Worm (Caenorhabditis elegans) whole organism, mixed stage, embryonic: Measurements from ENCODE around the gene C23G10.2.

Source experiments
- M03D4.4 ChIP-seq: sonication (generic microtip); optimal IDR thresholded peaks from 2 replicates; lab custom pipeline; 2017; ENCODE audit warnings: mild to moderate bottlenecking, missing genetic modification characterization, missing compliant biosample characterization
- bed-3 ChIP-seq: fragments of 200-800 bp; sonication (Bioruptor generic); optimal IDR thresholded peaks from 3 replicates; lab custom pipeline; 2018; ENCODE audit warnings: mild to moderate bottlenecking, missing genetic modification characterization, moderate library complexity, missing compliant biosample characterization
- blmp-1 ChIP-seq: fragments of 150-350 bp; optimal IDR thresholded peaks from 2 replicates; lab custom pipeline; 2014; ENCODE audit warnings: missing biosample characterization, missing genetic modification characterization
- ceh-39 ChIP-seq: fragments of 150-350 bp; optimal IDR thresholded peaks from 2 replicates; lab custom pipeline; 2014; ENCODE audit warnings: missing biosample characterization, missing genetic modification characterization
- ceh-43 ChIP-seq: fragments of 200-800 bp; sonication (Bioruptor generic); optimal IDR thresholded peaks from 2 replicates; lab custom pipeline; 2018; ENCODE audit warnings: mild to moderate bottlenecking, missing genetic modification characterization, moderate library complexity, missing compliant biosample characterization
- ceh-83 ChIP-seq: fragments of 200-800 bp; sonication (Bioruptor generic); optimal IDR thresholded peaks from 2 replicates; lab custom pipeline; 2018; ENCODE audit warnings: mild to moderate bottlenecking, missing genetic modification characterization, missing compliant biosample characterization
- ces-1 ChIP-seq: fragments of 150-350 bp; optimal IDR thresholded peaks from 2 replicates; lab custom pipeline; 2014; ENCODE audit warnings: missing biosample characterization, missing genetic modification reagents, missing genetic modification characterization
- cnd-1 ChIP-seq: fragments of 200-800 bp; sonication (Bioruptor generic); optimal IDR thresholded peaks from 2 replicates; lab custom pipeline; 2018; ENCODE audit warnings: mild to moderate bottlenecking, missing genetic modification characterization, missing compliant biosample characterization
- drap-1 ChIP-seq: fragments of 200-800 bp; sonication (Bioruptor generic); optimal IDR thresholded peaks from 3 replicates; lab custom pipeline; 2018; ENCODE audit warnings: mild to moderate bottlenecking, missing genetic modification characterization, missing compliant biosample characterization
- elt-1 ChIP-seq: sonication (generic microtip); optimal IDR thresholded peaks from 2 replicates; lab custom pipeline; 2017; ENCODE audit warnings: missing genetic modification characterization, mild to moderate bottlenecking, missing compliant biosample characterization, antibody characterized with exemption, moderate library complexity, borderline replicate concordance; ENCODE audit not compliant: insufficient read depth
- elt-3 ChIP-seq: fragments of 150-350 bp; optimal IDR thresholded peaks from 2 replicates; lab custom pipeline; 2014; ENCODE audit warnings: missing biosample characterization, missing genetic modification characterization
- hlh-1 ChIP-seq: fragments of 150-350 bp; optimal IDR thresholded peaks from 2 replicates; lab custom pipeline; 2014; ENCODE audit warnings: missing biosample characterization, missing genetic modification reagents, missing genetic modification characterization
- lin-13 ChIP-seq: fragments of 150-350 bp; optimal IDR thresholded peaks from 2 replicates; lab custom pipeline; 2014; ENCODE audit warnings: missing biosample characterization, missing genetic modification characterization
- lin-32 ChIP-seq: fragments of 200-800 bp; sonication (Bioruptor generic); optimal IDR thresholded peaks from 2 replicates; lab custom pipeline; 2018; ENCODE audit warnings: mild to moderate bottlenecking, missing genetic modification characterization, missing compliant biosample characterization
- lsy-2 ChIP-seq: fragments of 150-350 bp; optimal IDR thresholded peaks from 2 replicates; lab custom pipeline; 2014; ENCODE audit warnings: missing biosample characterization, missing genetic modification characterization
- mab-5 ChIP-seq: fragments of 150-350 bp; optimal IDR thresholded peaks from 2 replicates; lab custom pipeline; 2014; ENCODE audit warnings: missing biosample characterization, missing genetic modification characterization
- mep-1 ChIP-seq: fragments of 150-350 bp; optimal IDR thresholded peaks from 2 replicates; lab custom pipeline; 2017; ENCODE audit warnings: missing biosample characterization, missing genetic modification reagents, missing genetic modification characterization, inconsistent platforms
- mls-2 ChIP-seq: sonication (generic microtip); optimal IDR thresholded peaks from 2 replicates; lab custom pipeline; 2016; ENCODE audit warnings: mild to moderate bottlenecking, missing genetic modification characterization, moderate library complexity, missing compliant biosample characterization
- nhr-12 ChIP-seq: fragments of 150-350 bp; optimal IDR thresholded peaks from 2 replicates; lab custom pipeline; 2014; ENCODE audit warnings: missing biosample characterization, missing genetic modification characterization
- nhr-2 ChIP-seq: fragments of 150-350 bp; optimal IDR thresholded peaks from 2 replicates; lab custom pipeline; 2014; ENCODE audit warnings: missing biosample characterization, missing genetic modification characterization
- nhr-28 ChIP-seq: fragments of 150-350 bp; optimal IDR thresholded peaks from 2 replicates; lab custom pipeline; 2014; ENCODE audit warnings: missing biosample characterization, missing genetic modification characterization
- nhr-76 ChIP-seq: sonication (generic microtip); optimal IDR thresholded peaks from 2 replicates; lab custom pipeline; 2017; ENCODE audit warnings: missing biosample characterization, missing genetic modification characterization
- pha-4 ChIP-seq: fragments of 150-350 bp; optimal IDR thresholded peaks from 2 replicates; lab custom pipeline; 2018; ENCODE audit warnings: missing biosample characterization, missing genetic modification reagents, missing genetic modification characterization
- sem-2 ChIP-seq: fragments of 200-800 bp; sonication (Bioruptor generic); optimal IDR thresholded peaks from 2 replicates; lab custom pipeline; 2018; ENCODE audit warnings: mild to moderate bottlenecking, missing genetic modification characterization, missing compliant biosample characterization
- sptf-1 ChIP-seq: sonication (generic microtip); optimal IDR thresholded peaks from 2 replicates; lab custom pipeline; 2017; ENCODE audit warnings: mild to moderate bottlenecking, missing genetic modification characterization, moderate library complexity, missing compliant biosample characterization
- tbx-8 ChIP-seq: fragments of 200-800 bp; sonication (Bioruptor generic); optimal IDR thresholded peaks from 2 replicates; lab custom pipeline; 2018; ENCODE audit warnings: mild to moderate bottlenecking, missing genetic modification characterization, moderate library complexity, missing compliant biosample characterization
- unc-120 ChIP-seq: sonication (generic microtip); optimal IDR thresholded peaks from 2 replicates; lab custom pipeline; 2017; ENCODE audit warnings: missing genetic modification characterization, missing compliant biosample characterization; ENCODE audit not compliant: poor library complexity, severe bottlenecking
- unc-39 ChIP-seq: fragments of 150-350 bp; optimal IDR thresholded peaks from 2 replicates; lab custom pipeline; 2014; ENCODE audit warnings: missing biosample characterization, missing genetic modification characterization
- unc-62 ChIP-seq: fragments of 150-350 bp; optimal IDR thresholded peaks from 2 replicates; lab custom pipeline; 2014; ENCODE audit warnings: missing biosample characterization, missing genetic modification reagents, missing genetic modification characterization
- zip-8 ChIP-seq: fragments of 150-350 bp; optimal IDR thresholded peaks from 2 replicates; lab custom pipeline; 2014; ENCODE audit warnings: missing biosample characterization, missing genetic modification characterization
- ztf-11 ChIP-seq: fragments of 150-350 bp; optimal IDR thresholded peaks from 2 replicates; lab custom pipeline; 2014; ENCODE audit warnings: missing biosample characterization, missing genetic modification characterization

C23G10.2 gene

DNA sequence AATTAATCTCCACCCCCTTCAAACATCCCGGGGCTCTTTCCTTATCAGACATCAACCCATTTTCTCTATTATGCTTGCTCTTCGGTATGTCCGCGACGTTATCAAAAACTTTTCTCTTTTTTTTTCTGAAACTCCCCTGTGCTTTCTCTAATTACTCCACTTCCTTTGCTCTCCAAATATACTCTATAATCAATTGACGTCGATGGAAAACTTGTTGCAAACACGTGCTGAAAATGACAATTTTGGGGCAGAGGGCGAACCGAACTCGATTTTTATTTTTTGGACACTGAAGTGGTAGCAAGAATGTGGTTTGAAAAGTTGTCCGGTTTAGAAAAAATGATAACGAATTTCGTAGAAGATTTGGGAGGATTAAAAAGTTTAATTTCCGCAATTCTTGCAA lies 28.8 kb upstream of the C23G10.2 start:
- no peak for TF ChIP-seq zip-8 (tag; lab: Kevin White, UChicago)
- TF ChIP-seq ceh-83: no peak
- no peak for TF ChIP-seq lin-32 (GFP tag; lab: Kevin White, UChicago)
- TF ChIP-seq, all 35 proteins: peak for 0

ce11 chrIII:6180294-6180693 lies 27.6 kb upstream of the C23G10.2 start:
- TF ChIP-seq ces-1 (GFP tag; lab: Kevin White, UChicago) (no peak), drap-1 (GFP tag; lab: Kevin White, UChicago) (no peak), unc-62 (GFP tag; lab: Kevin White, UChicago) (no peak), blmp-1 (no peak), mls-2 (tag; lab: Kevin White, UChicago) (no peak), nhr-12 (tag; lab: Kevin White, UChicago) (no peak), cnd-1 (tag; lab: Kevin White, UChicago) (no peak), ceh-43 (GFP tag; lab: Kevin White, UChicago) (no peak), nhr-28 (tag; lab: Kevin White, UChicago) (no peak), nhr-76 (no peak), lsy-2 (tag; lab: Kevin White, UChicago) (no peak), elt-3 (tag; lab: Kevin White, UChicago) (no peak), sem-2 (GFP tag; lab: Kevin White, UChicago) (no peak), zip-8 (tag; lab: Kevin White, UChicago) (no peak), ceh-83 (no peak), lin-32 (GFP tag; lab: Kevin White, UChicago) (no peak), tbx-8 (no peak), ceh-39 (tag; lab: Kevin White, UChicago) (no peak), mab-5 (tag; lab: Kevin White, UChicago) (no peak)
- TF ChIP-seq, all 35 proteins: peak for 0

- no peak for TF ChIP-seq unc-120 (tag; lab: Kevin White, UChicago)
- no peak for TF ChIP-seq elt-1 (tag; lab: Kevin White, UChicago)
- no peak for TF ChIP-seq unc-62 (GFP tag; lab: Kevin White, UChicago)
- TF ChIP-seq pha-4 (tag; lab: Kevin White, UChicago): no peak
- no peak for TF ChIP-seq ceh-43 (GFP tag; lab: Kevin White, UChicago)
- TF ChIP-seq lin-32 (GFP tag; lab: Kevin White, UChicago): no peak
- no peak for TF ChIP-seq ztf-11 (tag; lab: Kevin White, UChicago)
- no peak for TF ChIP-seq nhr-76
- TF ChIP-seq sptf-1 (tag; lab: Kevin White, UChicago): no peak
- no peak for TF ChIP-seq M03D4.4 (tag; lab: Kevin White, UChicago)
- TF ChIP-seq, all 35 proteins: peak for 0
Observed at ce11 chrIII:6183118-6183517, 24.7 kb upstream of the C23G10.2 start, which contains the start of gene nas-28. TSS of gene nas-28 (minus strand) at chrIII:6183218.

DNA sequence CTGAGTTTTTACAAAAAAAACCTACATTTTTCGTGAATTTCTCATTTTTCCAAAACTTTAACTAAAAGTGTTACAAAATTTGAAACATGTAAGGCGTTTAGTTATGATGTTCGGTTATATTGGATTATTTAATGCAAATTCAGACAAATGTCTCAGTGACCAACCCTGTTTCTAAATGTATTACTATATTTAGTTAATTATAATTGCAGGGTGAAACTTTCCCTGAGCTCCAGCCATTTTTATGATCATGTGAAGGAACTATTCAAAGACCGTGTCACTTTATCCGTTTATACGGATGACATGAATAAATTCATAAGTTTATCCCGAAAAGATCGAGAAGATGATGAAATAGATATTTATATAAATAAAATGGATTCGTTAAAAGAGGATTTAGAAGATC lies 17.1 kb upstream of the C23G10.2 start, which contains the start of gene C23G10.5:
TSS of gene C23G10.5 (plus strand) at position 301 of the 400 bp plus-strand sequence.
- TF ChIP-seq tbx-8 (no peak), elt-1 (tag; lab: Kevin White, UChicago) (peak; percentile 48)

DNA sequence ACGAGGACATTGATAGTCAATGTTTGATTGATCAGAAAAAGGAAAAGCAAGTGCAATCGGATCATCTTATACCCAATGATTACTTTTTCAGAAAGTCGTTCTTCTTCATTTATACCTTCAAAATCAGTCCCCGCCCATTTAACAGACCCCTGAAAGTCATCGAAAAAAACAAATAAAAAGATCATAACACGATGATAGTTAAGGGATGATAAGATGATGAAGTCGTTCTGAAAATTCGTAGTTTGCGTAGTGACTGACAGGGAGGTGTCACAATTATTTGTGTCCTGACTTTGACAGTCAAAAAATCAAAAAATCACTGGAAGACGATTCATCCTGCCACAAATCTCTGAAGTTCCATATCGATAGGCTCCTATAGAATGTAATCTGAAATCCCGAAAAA lies 13.4 kb upstream of the C23G10.2 start, which contains the start of gene ugt-66:
TSS of gene ugt-66 (minus strand) at position 101 of the 400 bp plus-strand sequence.
- TF ChIP-seq zip-8 (tag; lab: Kevin White, UChicago) (no peak), nhr-2 (tag; lab: Kevin White, UChicago) (no peak), mls-2 (tag; lab: Kevin White, UChicago) (no peak), drap-1 (GFP tag; lab: Kevin White, UChicago) (no peak), M03D4.4 (tag; lab: Kevin White, UChicago) (no peak), lsy-2 (tag; lab: Kevin White, UChicago) (no peak), nhr-28 (tag; lab: Kevin White, UChicago) (no peak), ceh-83 (no peak), lin-13 (tag; lab: Kevin White, UChicago) (no peak), bed-3 (GFP tag; lab: Kevin White, UChicago) (no peak), hlh-1 (tag; lab: Kevin White, UChicago) (no peak), mep-1 (tag; lab: Kevin White, UChicago) (no peak), elt-3 (tag; lab: Kevin White, UChicago) (no peak), nhr-12 (tag; lab: Kevin White, UChicago) (no peak), unc-39 (tag; lab: Kevin White, UChicago) (no peak)
- TF ChIP-seq, all 35 proteins: peak for 0
